Fruit fly (Drosophila melanogaster): ENCODE measurements around the gene Polr2J.

dm6 chr2L:17382783-17383182 lies 27.4 kb downstream of the Polr2J start:
- TF ChIP-seq CG34406 (GFP tag; optimal IDR thresholded peaks at IDR 0.05) (no peak), CG8632 (GFP tag; optimal IDR thresholded peaks at IDR 0.05) (no peak), Lpt (GFP tag; optimal IDR thresholded peaks at IDR 0.05) (no peak), Eip75B (GFP tag; optimal IDR thresholded peaks at IDR 0.05) (no peak), CG6854 (GFP tag; optimal IDR thresholded peaks at IDR 0.05) (no peak), cyc (GFP tag; optimal IDR thresholded peaks at IDR 0.05) (no peak), dac (GFP tag; optimal IDR thresholded peaks at IDR 0.05) (no peak)

Data from whole organism, prepupa.